Fruit fly (Drosophila melanogaster): ENCODE measurements around the gene CG6996.

The CG6996 gene

dm6 chr3L:20247513-20248173 is 40.3 kb downstream of the CG6996 start, which contains the start of gene rdgC (continued):
- TF ChIP-seq lab (GFP tag; optimal IDR thresholded peaks at IDR 0.05) (peak; percentile 98), Atf3 (GFP tag; optimal IDR thresholded peaks at IDR 0.05) (peak; percentile 89), CG15011 (GFP tag; optimal IDR thresholded peaks at IDR 0.05) (peak; percentile 95), CG1832 (GFP tag; optimal IDR thresholded peaks at IDR 0.05) (peak; percentile 45), CG14014 (GFP tag; IDR thresholded peaks at IDR 0.05) (peak; percentile 95), CG5180 (GFP tag; optimal IDR thresholded peaks at IDR 0.05) (peak; percentile 85), lov (optimal IDR thresholded peaks at IDR 0.05) (no peak), lov (GFP tag; IDR thresholded peaks at IDR 0.05) (peak; percentile 91), Mrtf (GFP tag; IDR thresholded peaks at IDR 0.05) (peak; percentile 96), D19B (GFP tag; optimal IDR thresholded peaks at IDR 0.05) (peak; percentile 88), CG16779 (GFP tag; IDR thresholded peaks at IDR 0.05) (peak; percentile 89), aop (GFP tag; IDR thresholded peaks at IDR 0.05) (peak; percentile 78), CG15601 (tag; optimal IDR thresholded peaks at IDR 0.05) (peak; percentile 85), Lim3 (GFP tag; IDR thresholded peaks at IDR 0.05) (peak; percentile 93), Elba2 (GFP tag; optimal IDR thresholded peaks at IDR 0.05) (peak; percentile 15), CG13123 (GFP tag; optimal IDR thresholded peaks at IDR 0.05) (peak; percentile 90), CG17829 (tag; optimal IDR thresholded peaks at IDR 0.05) (peak; percentile 95), vvl (GFP tag; IDR thresholded peaks at IDR 0.05) (peak; percentile 98), D (optimal IDR thresholded peaks at IDR 0.05) (no peak), D (GFP tag; optimal IDR thresholded peaks at IDR 0.05) (peak; percentile 92), CG14441 (GFP tag; IDR thresholded peaks at IDR 0.05) (peak; percentile 97), Abd-B (GFP tag; optimal IDR thresholded peaks at IDR 0.05) (peak; percentile 96), dan (GFP tag; IDR thresholded peaks at IDR 0.05) (no peak; the same call in 1 of the 2 replicates), Dfd (GFP tag; optimal IDR thresholded peaks at IDR 0.05) (no peak), E2f1 (GFP tag; IDR thresholded peaks at IDR 0.05) (peak; percentile 97), Gsc (GFP tag; IDR thresholded peaks at IDR 0.05) (peak; percentile 84), CG6854 (GFP tag; optimal IDR thresholded peaks at IDR 0.05) (peak; percentile 94), HHEX (GFP tag; optimal IDR thresholded peaks at IDR 0.05) (peak; percentile 96), CG18764 (GFP tag; optimal IDR thresholded peaks at IDR 0.05) (peak; percentile 95), nerfin-1 (tag; optimal IDR thresholded peaks at IDR 0.05) (peak; percentile 91), CG10565 (GFP tag; optimal IDR thresholded peaks at IDR 0.05) (peak; percentile 68), fd3F (GFP tag; optimal IDR thresholded peaks at IDR 0.05) (peak; percentile 93), croc (GFP tag; conservative IDR thresholded peaks at IDR 0.05) (peak; percentile 87), CG12769 (tag; optimal IDR thresholded peaks at IDR 0.05) (peak; percentile 99), Dp (GFP tag; optimal IDR thresholded peaks at IDR 0.05) (no peak), CG10979 (tag; optimal IDR thresholded peaks at IDR 0.05) (peak; percentile 91), phol (tag; optimal IDR thresholded peaks at IDR 0.05) (peak; percentile 94), Med (GFP tag) (peak; percentile 99), cg (GFP tag; optimal IDR thresholded peaks at IDR 0.05) (no peak), Fer1 (GFP tag; optimal IDR thresholded peaks at IDR 0.05) (peak; percentile 96), B-H1 (GFP tag; IDR thresholded peaks at IDR 0.05) (peak; percentile 96), Adf1 (GFP tag; IDR thresholded peaks at IDR 0.05) (peak; percentile 99), CG2712 (tag; optimal IDR thresholded peaks at IDR 0.05) (peak; percentile 95), sima (GFP tag; optimal IDR thresholded peaks at IDR 0.05) (peak; percentile 72), cato (GFP tag; optimal IDR thresholded peaks at IDR 0.05; ENCODE audit: borderline replicate concordance) (peak; percentile 87), bowl (GFP tag; IDR thresholded peaks at IDR 0.05) (peak; percentile 91), ro (GFP tag; IDR thresholded peaks at IDR 0.05) (peak; percentile 82), grau (tag; optimal IDR thresholded peaks at IDR 0.05) (peak; percentile 94), Spps (tag; optimal IDR thresholded peaks at IDR 0.05) (peak; percentile 40), bbx (GFP tag; IDR thresholded peaks at IDR 0.05; ENCODE audit: partially characterized antibody) (no peak)

Measured in whole organism, embryonic.